Fruit fly (Drosophila melanogaster) whole organism, prepupa: Measurements from ENCODE around the gene PGRP-LF.

ENCODE experiments used
- CG10631 ChIP-seq: fragments of 200-800 bp; sonication (Bioruptor generic); optimal IDR thresholded peaks from 2 replicates; lab custom pipeline; 2016; ENCODE audit warnings: missing biosample characterization, missing genetic modification characterization
- CG10669 ChIP-seq: fragments of 200-800 bp; sonication (Bioruptor generic); optimal IDR thresholded peaks from 3 replicates; lab custom pipeline; 2018; ENCODE audit warnings: missing biosample characterization, mild to moderate bottlenecking, missing genetic modification characterization, moderate library complexity
- CG11902 ChIP-seq: fragments of 200-800 bp; sonication (Bioruptor generic); optimal IDR thresholded peaks from 3 replicates; lab custom pipeline; 2016; ENCODE audit warnings: missing biosample characterization, missing genetic modification characterization
- CG15336 ChIP-seq: fragments of 200-800 bp; sonication (Bioruptor generic); IDR thresholded peaks from 2 replicates; pipeline ENCODE4 v1.3.6; 2022; ENCODE audit warnings: missing biosample characterization, missing genetic modification characterization
- CG1621 ChIP-seq: fragments of 200-800 bp; sonication (Bioruptor generic); optimal IDR thresholded peaks from 3 replicates; lab custom pipeline; 2018; ENCODE audit warnings: missing biosample characterization, mild to moderate bottlenecking, missing genetic modification characterization
- CG31627 ChIP-seq: fragments of 200-800 bp; sonication (Bioruptor generic); optimal IDR thresholded peaks from 3 replicates; lab custom pipeline; 2016; ENCODE audit warnings: missing biosample characterization, missing genetic modification characterization
- CG32006 ChIP-seq: fragments of 200-800 bp; sonication (Bioruptor generic); optimal IDR thresholded peaks from 3 replicates; lab custom pipeline; 2017; ENCODE audit warnings: missing biosample characterization, mild to moderate bottlenecking, missing genetic modification characterization
- CG3919 ChIP-seq: fragments of 200-800 bp; sonication (Bioruptor generic); optimal IDR thresholded peaks from 3 replicates; lab custom pipeline; 2016; ENCODE audit warnings: missing biosample characterization, missing genetic modification characterization
- CG4318 ChIP-seq: fragments of 200-800 bp; sonication (Bioruptor generic); optimal IDR thresholded peaks from 3 replicates; lab custom pipeline; 2017; ENCODE audit warnings: missing biosample characterization, mild to moderate bottlenecking, missing genetic modification characterization
- CG6163 ChIP-seq: fragments of 200-800 bp; sonication (Bioruptor generic); IDR thresholded peaks from 3 replicates; pipeline ENCODE4 v1.3.6; 2022; ENCODE audit warnings: missing biosample characterization, missing genetic modification characterization
- CG6276 ChIP-seq: fragments of 200-800 bp; sonication (Bioruptor generic); optimal IDR thresholded peaks from 2 replicates; lab custom pipeline; 2017; ENCODE audit warnings: missing biosample characterization, mild to moderate bottlenecking, missing genetic modification characterization
- CG6808 ChIP-seq: fragments of 200-800 bp; sonication (Bioruptor generic); optimal IDR thresholded peaks from 3 replicates; lab custom pipeline; 2017; ENCODE audit warnings: missing biosample characterization, missing genetic modification characterization, mild to moderate bottlenecking, moderate library complexity, missing genetic modification reagents
- CG8119 ChIP-seq: fragments of 200-800 bp; sonication (Bioruptor generic); IDR thresholded peaks from 3 replicates; pipeline ENCODE4 v1.3.6; 2022; ENCODE audit warnings: missing biosample characterization, missing genetic modification characterization
- CG8319 ChIP-seq: fragments of 200-800 bp; sonication (Bioruptor generic); optimal IDR thresholded peaks from 3 replicates; lab custom pipeline; 2016; ENCODE audit warnings: missing biosample characterization, missing genetic modification characterization
- CG8632 ChIP-seq: fragments of 200-800 bp; sonication (Bioruptor generic); optimal IDR thresholded peaks from 3 replicates; lab custom pipeline; 2016; ENCODE audit warnings: missing biosample characterization, missing genetic modification characterization
- CG9139 ChIP-seq: fragments of 200-800 bp; sonication (Bioruptor generic); optimal IDR thresholded peaks from 3 replicates; lab custom pipeline; 2017; ENCODE audit warnings: missing biosample characterization, mild to moderate bottlenecking, missing genetic modification characterization
- Eip78C ChIP-seq: fragments of 200-800 bp; sonication (Bioruptor generic); peaks from one replicate; lab custom pipeline; 2016; ENCODE audit warnings: missing biosample characterization, missing genetic modification characterization
- Eip93F ChIP-seq: fragments of 200-800 bp; sonication (Bioruptor generic); optimal IDR thresholded peaks from 2 replicates; lab custom pipeline; 2016; ENCODE audit warnings: missing biosample characterization, mild to moderate bottlenecking, missing genetic modification characterization
- Ets21C ChIP-seq: fragments of 200-800 bp; sonication (Bioruptor generic); optimal IDR thresholded peaks from 3 replicates; lab custom pipeline; 2016; ENCODE audit warnings: missing biosample characterization, missing genetic modification characterization
- Ets96B ChIP-seq: fragments of 200-800 bp; optimal IDR thresholded peaks from 2 replicates; lab custom pipeline; 2019; ENCODE audit warnings: missing biosample characterization, mild to moderate bottlenecking, missing genetic modification characterization, moderate library complexity
- Gug ChIP-seq: fragments of 200-800 bp; sonication (Bioruptor generic); IDR thresholded peaks from 2 replicates; pipeline ENCODE4 v1.3.6; 2022; ENCODE audit warnings: missing biosample characterization, missing genetic modification characterization
- Hr39 ChIP-seq: fragments of 200-800 bp; sonication (Bioruptor generic); optimal IDR thresholded peaks from 2 replicates; lab custom pipeline; 2016; ENCODE audit warnings: missing biosample characterization, missing genetic modification characterization
- Hr4 ChIP-seq: fragments of 200-800 bp; sonication (Bioruptor generic); optimal IDR thresholded peaks from 3 replicates; lab custom pipeline; 2016; ENCODE audit warnings: missing biosample characterization, missing genetic modification characterization
- Met ChIP-seq: fragments of 200-800 bp; sonication (Bioruptor generic); optimal IDR thresholded peaks from 3 replicates; lab custom pipeline; 2016; ENCODE audit warnings: missing biosample characterization, missing genetic modification characterization
- OdsH ChIP-seq: fragments of 200-800 bp; sonication (Bioruptor generic); optimal IDR thresholded peaks from 3 replicates; lab custom pipeline; 2016; ENCODE audit warnings: missing biosample characterization, missing genetic modification characterization
- Sox14 ChIP-seq: fragments of 200-800 bp; sonication (Bioruptor generic); optimal IDR thresholded peaks from 3 replicates; lab custom pipeline; 2016; ENCODE audit warnings: missing biosample characterization, missing genetic modification characterization
- Sox15 ChIP-seq: fragments of 200-800 bp; sonication (Bioruptor generic); optimal IDR thresholded peaks from 3 replicates; lab custom pipeline; 2016; ENCODE audit warnings: missing biosample characterization, missing genetic modification characterization
- acj6 ChIP-seq: fragments of 200-800 bp; sonication (Bioruptor generic); optimal IDR thresholded peaks from 3 replicates; lab custom pipeline; 2016; ENCODE audit warnings: missing biosample characterization, missing genetic modification characterization
- cyc ChIP-seq: fragments of 200-800 bp; sonication (Bioruptor generic); optimal IDR thresholded peaks from 3 replicates; lab custom pipeline; 2016; ENCODE audit warnings: missing biosample characterization, missing genetic modification characterization
- dac ChIP-seq: fragments of 200-800 bp; sonication (Bioruptor generic); optimal IDR thresholded peaks from 2 replicates; lab custom pipeline; 2017; ENCODE audit warnings: missing biosample characterization, mild to moderate bottlenecking, missing genetic modification characterization
- dsx ChIP-seq: fragments of 200-800 bp; optimal IDR thresholded peaks from 3 replicates; lab custom pipeline; 2019; ENCODE audit warnings: missing biosample characterization, mild to moderate bottlenecking, missing genetic modification characterization, moderate library complexity; ENCODE audit not compliant: poor library complexity, severe bottlenecking
- eg ChIP-seq: fragments of 200-800 bp; sonication (Bioruptor generic); IDR thresholded peaks from 3 replicates; pipeline ENCODE4 v1.3.6; 2022; ENCODE audit warnings: missing biosample characterization, missing genetic modification characterization
- esn ChIP-seq: fragments of 200-800 bp; sonication (Bioruptor generic); optimal IDR thresholded peaks from 2 replicates; lab custom pipeline; 2016; ENCODE audit warnings: missing biosample characterization, mild to moderate bottlenecking, missing genetic modification characterization, moderate library complexity
- fkh ChIP-seq: fragments of 200-800 bp; sonication (Bioruptor generic); optimal IDR thresholded peaks from 3 replicates; lab custom pipeline; 2017; ENCODE audit warnings: missing biosample characterization, mild to moderate bottlenecking, missing genetic modification characterization, moderate library complexity
- lz ChIP-seq: fragments of 200-800 bp; sonication (Bioruptor generic); optimal IDR thresholded peaks from 3 replicates; lab custom pipeline; 2016; ENCODE audit warnings: missing biosample characterization, missing genetic modification characterization
- net ChIP-seq: fragments of 200-800 bp; sonication (Bioruptor generic); optimal IDR thresholded peaks from 3 replicates; lab custom pipeline; 2016; ENCODE audit warnings: missing biosample characterization, missing genetic modification characterization
- pdm3 ChIP-seq: fragments of 200-800 bp; sonication (Bioruptor generic); optimal IDR thresholded peaks from 3 replicates; lab custom pipeline; 2016; ENCODE audit warnings: missing biosample characterization, missing genetic modification characterization
- spab ChIP-seq: fragments of 200-800 bp; sonication (Bioruptor generic); optimal IDR thresholded peaks from 2 replicates; lab custom pipeline; 2017; ENCODE audit warnings: missing biosample characterization, mild to moderate bottlenecking, missing genetic modification characterization, missing genetic modification reagents
- ss ChIP-seq, 2 experiments: fragments of 200-800 bp; sonication (Bioruptor generic); optimal IDR thresholded peaks; 2 replicates in 1 of 2; 3 replicates in 1 of 2; lab custom pipeline; 2017 to 2018; ENCODE audit warnings: mild to moderate bottlenecking in 2 of 2, missing biosample characterization in 2 of 2, missing genetic modification characterization in 2 of 2, moderate library complexity in 1 of 2
- svp ChIP-seq: fragments of 200-800 bp; sonication (Bioruptor generic); peaks from one replicate; lab custom pipeline; 2016; ENCODE audit warnings: missing biosample characterization, missing genetic modification characterization
- topi ChIP-seq: fragments of 200-800 bp; sonication (Bioruptor generic); optimal IDR thresholded peaks from 3 replicates; lab custom pipeline; 2016; ENCODE audit warnings: missing biosample characterization, missing genetic modification characterization
- vri ChIP-seq: fragments of 200-800 bp; sonication (Bioruptor generic); optimal IDR thresholded peaks from 3 replicates; lab custom pipeline; 2016; ENCODE audit warnings: missing biosample characterization, mild to moderate bottlenecking, missing genetic modification characterization

PGRP-LF gene

DNA sequence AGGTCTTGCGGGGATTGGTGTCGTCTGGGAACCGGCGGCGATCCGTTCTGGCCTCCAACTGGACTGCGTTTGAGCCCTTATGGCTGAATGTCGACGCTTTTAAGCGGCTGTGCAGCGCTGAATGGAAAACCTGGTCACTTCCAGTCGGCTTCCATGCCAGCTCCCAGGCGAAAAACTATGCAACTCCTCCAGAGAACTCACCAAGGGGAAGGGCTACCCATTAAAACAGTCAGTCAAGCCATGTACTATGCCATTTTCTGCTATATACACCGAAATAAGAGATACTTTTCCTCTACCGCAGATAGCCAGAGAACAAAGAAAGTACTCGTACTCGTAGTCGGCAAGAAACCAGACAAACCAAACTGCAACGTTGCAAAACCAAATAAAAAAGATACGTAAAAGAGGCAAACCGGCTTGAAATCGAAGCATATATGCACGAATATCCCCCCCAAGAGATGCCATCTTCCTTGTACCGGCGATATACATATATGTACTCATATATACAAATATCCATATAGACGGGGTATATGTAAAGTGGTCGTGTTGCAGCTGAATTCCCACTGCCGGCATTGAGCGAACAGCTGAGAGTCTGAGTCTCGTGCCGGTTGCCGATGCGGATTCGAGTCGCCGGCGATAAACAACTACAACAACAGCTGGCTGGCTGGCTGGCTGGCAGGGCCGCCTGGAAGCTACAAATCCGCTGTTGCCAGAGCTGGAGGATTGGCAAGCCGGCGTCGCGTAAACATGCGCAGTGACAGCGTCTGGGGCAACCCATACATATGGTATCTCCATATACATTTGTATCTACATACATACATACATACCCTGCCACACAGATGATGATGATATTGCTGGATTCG lies 30.3 kb downstream of the PGRP-LF start, which contains the start of gene Hsp67Ba (continued):
- TF ChIP-seq Ets21C (GFP tag; lab: Kevin White, UChicago) = no peak
- TF ChIP-seq fkh (GFP tag; lab: Kevin White, UChicago) = no peak
- TF ChIP-seq spab (GFP tag; lab: Kevin White, UChicago) = no peak
- no peak for TF ChIP-seq CG10631
- TF ChIP-seq dac (GFP tag; lab: Kevin White, UChicago) = no peak
- no peak for TF ChIP-seq esn (GFP tag; lab: Kevin White, UChicago)
- no peak for TF ChIP-seq acj6
- 0 out of 3 replicates have a peak, but pooled peaks have one; percentile 25 for TF ChIP-seq eg (GFP tag; lab: Robert Waterston, UW)
- TF ChIP-seq Met = no peak
- no peak for TF ChIP-seq Sox15 (GFP tag; lab: Kevin White, UChicago)
- TF ChIP-seq CG1621 (tag; lab: Kevin White, UChicago) = no peak
- peak; percentile 23 for TF ChIP-seq CG9139 (GFP tag; lab: Kevin White, UChicago)
- TF ChIP-seq Eip93F (GFP tag; lab: Kevin White, UChicago) = peak; percentile 41
- TF ChIP-seq lz (GFP tag; lab: Kevin White, UChicago) = no peak
- no peak for TF ChIP-seq Gug
- TF ChIP-seq CG3919 = no peak
- TF ChIP-seq topi (GFP tag; lab: Kevin White, UChicago) = no peak
- TF ChIP-seq CG6276 (GFP tag; lab: Kevin White, UChicago) = no peak

DNA sequence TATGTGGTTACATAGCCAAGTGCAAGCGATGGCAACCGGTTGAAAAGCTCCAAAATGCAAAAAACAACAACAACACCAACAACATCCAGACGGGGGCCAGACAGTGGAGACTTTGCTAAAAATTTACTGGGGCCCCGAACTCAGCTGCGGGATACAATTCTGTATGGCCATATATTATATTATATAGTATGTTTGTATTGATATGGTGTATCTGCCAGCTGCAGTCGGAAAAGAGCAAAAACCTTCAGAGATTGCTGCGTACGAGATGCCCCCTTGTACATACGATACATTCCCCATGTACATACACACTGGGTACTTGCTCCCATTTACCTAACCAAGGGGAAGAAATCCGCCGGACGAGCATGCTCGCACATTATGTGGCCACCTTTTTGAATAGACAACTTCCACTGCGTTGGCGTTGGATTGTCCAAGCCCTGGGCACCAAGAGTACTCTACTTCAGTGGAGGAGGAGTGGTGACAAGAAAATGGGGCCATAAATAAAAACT lies 31.0 kb downstream of the PGRP-LF start:
- TF ChIP-seq pdm3 (GFP tag; lab: Kevin White, UChicago) (no peak), Eip93F (GFP tag; lab: Kevin White, UChicago) (no peak), ss (GFP tag; optimal IDR thresholded peaks at IDR 0.05; lab: Kevin White, UChicago) (peak; percentile 6 to 12), net (no peak), CG15336 (GFP tag; lab: Robert Waterston, UW) (peak; percentile 7; the same call in 1 of the 2 replicates), esn (GFP tag; lab: Kevin White, UChicago) (no peak), CG4318 (no peak), Sox15 (GFP tag; lab: Kevin White, UChicago) (no peak), CG10631 (no peak), CG8319 (GFP tag; lab: Kevin White, UChicago) (no peak), Met (no peak), CG9139 (GFP tag; lab: Kevin White, UChicago) (no peak), topi (GFP tag; lab: Kevin White, UChicago) (no peak), CG6276 (GFP tag; lab: Kevin White, UChicago) (no peak), cyc (GFP tag; lab: Kevin White, UChicago) (no peak), CG3919 (no peak), svp (GFP tag; lab: Kevin White, UChicago) (peak; percentile 73), acj6 (no peak), CG11902 (GFP tag; lab: Kevin White, UChicago) (no peak), vri (GFP tag; lab: Kevin White, UChicago) (no peak), eg (GFP tag; lab: Robert Waterston, UW) (no peak), Hr39 (no peak), CG6808 (peak; percentile 20), Sox14 (GFP tag; lab: Kevin White, UChicago) (no peak), OdsH (no peak), Eip78C (peak; percentile 49), CG10669 (GFP tag; lab: Kevin White, UChicago) (no peak)

DNA sequence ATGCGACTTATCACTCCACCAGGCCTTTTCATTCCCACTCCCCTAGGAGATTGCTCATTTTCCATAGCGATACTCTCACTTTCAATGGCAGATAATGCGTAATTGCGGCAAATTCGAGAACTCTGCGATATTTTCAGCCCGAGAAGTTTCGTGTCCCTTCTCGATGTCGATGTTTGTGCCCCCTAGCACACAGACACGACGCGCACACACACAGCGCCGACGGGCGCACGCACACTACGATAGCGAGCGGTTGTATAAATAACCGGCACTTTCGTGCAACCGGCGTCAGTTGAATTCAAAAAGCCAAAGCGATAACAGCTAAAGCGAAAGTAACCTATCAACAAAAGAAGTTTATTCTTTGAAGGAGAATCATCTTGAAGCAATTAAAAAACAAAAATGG lies 32.2 kb downstream of the PGRP-LF start, which contains the start of gene Hsp23:
TSS of gene Hsp23 (plus strand) at position 281 of the 400 bp plus-strand sequence.
- TF ChIP-seq vri (GFP tag; lab: Kevin White, UChicago) (peak; percentile 57), dsx (peak; percentile 33), CG8119 (GFP tag; lab: Robert Waterston, UW) (peak; percentile 22; the same call in 1 of the 3 replicates), CG10669 (GFP tag; lab: Kevin White, UChicago) (peak; percentile 35), CG31627 (no peak), CG32006 (GFP tag; lab: Kevin White, UChicago) (no peak), Met (peak; percentile 5), CG6808 (peak; percentile 61), cyc (GFP tag; lab: Kevin White, UChicago) (peak; percentile 1), Hr4 (GFP tag; lab: Kevin White, UChicago) (no peak), CG6276 (GFP tag; lab: Kevin White, UChicago) (peak; percentile 13), CG6163 (GFP tag; lab: Robert Waterston, UW) (peak; percentile 17; the same call in 2 of the 3 replicates), Sox15 (GFP tag; lab: Kevin White, UChicago) (no peak), OdsH (peak; percentile 12), CG8632 (GFP tag; lab: Kevin White, UChicago) (no peak), CG10631 (no peak), Ets96B (tag; lab: Kevin White, UChicago) (peak; percentile 12), CG1621 (tag; lab: Kevin White, UChicago) (peak; percentile 13), spab (GFP tag; lab: Kevin White, UChicago) (no peak), CG3919 (peak; percentile 37), lz (GFP tag; lab: Kevin White, UChicago) (peak; percentile 20), pdm3 (GFP tag; lab: Kevin White, UChicago) (no peak), Eip93F (GFP tag; lab: Kevin White, UChicago) (peak; percentile 77), acj6 (no peak)
